Fruit fly (Drosophila melanogaster): ENCODE data around the gene Acp24A4.

Acp24A4 gene

dm6 chr2L:3693805-3694204 lies at the start of gene Acp24A4:
TSS of gene Acp24A4 (minus strand) at chr2L:3693905.
- no peak for TF ChIP-seq Asciz (GFP tag; optimal IDR thresholded peaks at IDR 0.05)
- TF ChIP-seq ewg (GFP tag; optimal IDR thresholded peaks at IDR 0.05) = no peak
- no peak for TF ChIP-seq CG11456 (GFP tag; IDR thresholded peaks at IDR 0.05)
- no peak for TF ChIP-seq CG2116 (GFP tag; optimal IDR thresholded peaks at IDR 0.05)
- no peak for TF ChIP-seq CG14441 (GFP tag; IDR thresholded peaks at IDR 0.05)
- no peak for TF ChIP-seq Sry-β (GFP tag; optimal IDR thresholded peaks at IDR 0.05)
- TF ChIP-seq CG11504 (tag; optimal IDR thresholded peaks at IDR 0.05) = no peak
- no peak for TF ChIP-seq Hand (GFP tag; optimal IDR thresholded peaks at IDR 0.05)
- TF ChIP-seq CG6654 (GFP tag; optimal IDR thresholded peaks at IDR 0.05) = no peak
- TF ChIP-seq CG2120 (GFP tag; optimal IDR thresholded peaks at IDR 0.05) = no peak
- no peak for TF ChIP-seq ERR (GFP tag; optimal IDR thresholded peaks at IDR 0.05)
- no peak for TF ChIP-seq HHEX (GFP tag; optimal IDR thresholded peaks at IDR 0.05)
- no peak for TF ChIP-seq CG2199 (GFP tag; IDR thresholded peaks at IDR 0.05)
- TF ChIP-seq ATbp (GFP tag; optimal IDR thresholded peaks at IDR 0.05) = no peak

dm6 chr2L:3740443-3740842 lies 46.7 kb upstream of the Acp24A4 start:
- TF ChIP-seq abd-A (tag; optimal IDR thresholded peaks at IDR 0.05) (peak; percentile 25), row (GFP tag; IDR thresholded peaks at IDR 0.05) (peak; percentile 52; the same call in 2 of the 3 replicates), CoRest (tag; optimal IDR thresholded peaks at IDR 0.05) (peak; percentile 12), Asciz (GFP tag; optimal IDR thresholded peaks at IDR 0.05) (peak; percentile 12), pan (optimal IDR thresholded peaks at IDR 0.05) (no peak), pan (GFP tag; optimal IDR thresholded peaks at IDR 0.05 in 1 of 2, IDR thresholded peaks at IDR 0.05 in 1 of 2) (no peak), CG11560 (tag; IDR thresholded peaks at IDR 0.05) (no peak), Atf6 (GFP tag; IDR thresholded peaks at IDR 0.05) (0 out of 2 replicates have a peak, but pooled peaks have one; percentile 22), dpn (GFP tag; optimal IDR thresholded peaks at IDR 0.05) (peak in 1 of 2 experiments; percentile 14), maf-S (GFP tag; optimal IDR thresholded peaks at IDR 0.05) (no peak), Med (GFP tag) (peak; percentile 75), BtbVII (GFP tag; optimal IDR thresholded peaks at IDR 0.05) (no peak), CG2678 (tag; optimal IDR thresholded peaks at IDR 0.05) (peak; percentile 62), lab (GFP tag; optimal IDR thresholded peaks at IDR 0.05) (peak; percentile 62), caup (GFP tag; optimal IDR thresholded peaks at IDR 0.05; ENCODE audit: severe bottlenecking) (peak; percentile 2), ac (GFP tag; optimal IDR thresholded peaks at IDR 0.05) (no peak), tgo (GFP tag; IDR thresholded peaks at IDR 0.05) (no peak), Xbp1 (GFP tag; optimal IDR thresholded peaks at IDR 0.05) (peak; percentile 17), gem (tag; optimal IDR thresholded peaks at IDR 0.05) (peak; percentile 42), gro (GFP tag; optimal IDR thresholded peaks at IDR 0.05) (peak; percentile 2), CG15514 (GFP tag; optimal IDR thresholded peaks at IDR 0.05) (peak; percentile 26), slou (GFP tag; optimal IDR thresholded peaks at IDR 0.05) (peak; percentile 3), dmrt99B (tag; optimal IDR thresholded peaks at IDR 0.05) (peak; percentile 40), CG15269 (tag; optimal IDR thresholded peaks at IDR 0.05) (peak; percentile 29), so (GFP tag; IDR thresholded peaks at IDR 0.05) (no peak), CG8924 (tag; optimal IDR thresholded peaks at IDR 0.05) (no peak), cwo (GFP tag; optimal IDR thresholded peaks at IDR 0.05) (peak; percentile 12), zf30C (GFP tag; optimal IDR thresholded peaks at IDR 0.05) (peak; percentile 66), grau (tag; optimal IDR thresholded peaks at IDR 0.05) (peak; percentile 46), CG14860 (GFP tag; IDR thresholded peaks at IDR 0.05; ENCODE audit: partially characterized antibody) (no peak), CG3281 (GFP tag; optimal IDR thresholded peaks at IDR 0.05) (peak; percentile 31), Oaz (GFP tag; IDR thresholded peaks at IDR 0.05) (no peak), CG7839 (tag; optimal IDR thresholded peaks at IDR 0.05) (peak; percentile 46), salm (tag; optimal IDR thresholded peaks at IDR 0.05) (no peak), CG11504 (tag; optimal IDR thresholded peaks at IDR 0.05) (peak; percentile 51), Sox102F (GFP tag; optimal IDR thresholded peaks at IDR 0.05) (peak; percentile 29), nerfin-1 (tag; optimal IDR thresholded peaks at IDR 0.05) (no peak)

All from whole organism, embryonic.